Fruit fly (Drosophila melanogaster): Measurements from ENCODE around the gene Elo68beta.

Gene Elo68beta

dm6 chr3L:11109454-11109853 is 8.0 kb upstream of the Elo68beta start, which contains the start of the genes CG34012 and emei (continued):
- TF ChIP-seq NfI (GFP tag; optimal IDR thresholded peaks at IDR 0.05) (no peak), Usf (GFP tag; optimal IDR thresholded peaks at IDR 0.05) (no peak), odd (GFP tag; optimal IDR thresholded peaks at IDR 0.05) (no peak), Myb (GFP tag; optimal IDR thresholded peaks at IDR 0.05) (peak; percentile 32), Pdp1 (GFP tag; optimal IDR thresholded peaks at IDR 0.05) (peak in 1 of 2 experiments; percentile 6), CG12769 (tag; optimal IDR thresholded peaks at IDR 0.05) (no peak), sna (GFP tag; IDR thresholded peaks at IDR 0.05; ENCODE audit: partially characterized antibody) (0 out of 2 replicates have a peak, but pooled peaks have one; percentile 30), pzg (GFP tag; optimal IDR thresholded peaks at IDR 0.05) (peak; percentile 43), CG4617 (GFP tag; optimal IDR thresholded peaks at IDR 0.05; ENCODE audit: borderline replicate concordance) (peak; percentile 6), bigmax (GFP tag; optimal IDR thresholded peaks at IDR 0.05) (peak; percentile 82), trem (tag; optimal IDR thresholded peaks at IDR 0.05) (peak; percentile 10), CG34422 (GFP tag; IDR thresholded peaks at IDR 0.05) (0 out of 3 replicates have a peak, but pooled peaks have one; percentile 37), fu2 (GFP tag; optimal IDR thresholded peaks at IDR 0.05) (no peak), chm (GFP tag; IDR thresholded peaks at IDR 0.05) (no peak), CG7271 (tag; optimal IDR thresholded peaks at IDR 0.05) (no peak)

- no peak for TF ChIP-seq CG7839 (tag; optimal IDR thresholded peaks at IDR 0.05)
- TF ChIP-seq psq (GFP tag; optimal IDR thresholded peaks at IDR 0.05) = no peak
- no peak for TF ChIP-seq CG5245 (GFP tag; optimal IDR thresholded peaks at IDR 0.05)
- TF ChIP-seq tna (GFP tag; IDR thresholded peaks at IDR 0.05; ENCODE audit: partially characterized antibody) = no peak
- no peak for TF ChIP-seq gsb (GFP tag; IDR thresholded peaks at IDR 0.05)
- TF ChIP-seq CG17361 (GFP tag; IDR thresholded peaks at IDR 0.05) = no peak
- no peak for TF ChIP-seq zfh2 (GFP tag; optimal IDR thresholded peaks at IDR 0.05)
- TF ChIP-seq CG15479 (GFP tag; optimal IDR thresholded peaks at IDR 0.05) = no peak
- no peak for TF ChIP-seq CG12219 (GFP tag; optimal IDR thresholded peaks at IDR 0.05)
Observed at dm6 chr3L:11107935-11108334, 6.4 kb upstream of the Elo68beta start, which contains the start of gene CG12522. Gene CG12522, plus strand, starts transcription at chr3L:11108235.

DNA sequence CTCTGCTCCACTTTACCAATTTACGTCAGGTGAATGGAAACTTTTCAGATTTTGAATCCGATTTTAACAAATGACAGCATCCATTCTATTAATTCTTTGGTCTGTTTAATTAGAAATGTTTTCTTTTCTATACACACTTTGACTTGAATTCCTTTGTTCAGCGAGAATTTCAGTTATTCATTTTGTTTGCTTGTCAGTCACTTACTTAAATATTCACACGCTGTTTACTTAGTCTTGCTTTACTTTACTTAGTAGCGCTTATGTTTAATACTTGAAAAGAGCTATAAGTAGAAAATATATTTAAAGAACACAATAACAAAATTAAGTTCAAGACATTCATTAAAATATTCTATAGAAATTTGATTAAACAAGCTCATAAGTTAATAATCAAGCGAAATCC is 5.9 kb upstream of the Elo68beta start, which contains the start of gene CG32073:
CG32073 (minus strand) TSS at position 151 of the 400 bp plus-strand sequence.
- peak; percentile 26 for TF ChIP-seq CG3407 (GFP tag; optimal IDR thresholded peaks at IDR 0.05)
- no peak for TF ChIP-seq CG17568 (GFP tag; optimal IDR thresholded peaks at IDR 0.05)
- TF ChIP-seq CG12155 (GFP tag; optimal IDR thresholded peaks at IDR 0.05) = no peak
- TF ChIP-seq sug (tag; optimal IDR thresholded peaks at IDR 0.05) = no peak
- TF ChIP-seq grau (tag; optimal IDR thresholded peaks at IDR 0.05) = no peak
- no peak for TF ChIP-seq pho (GFP tag; optimal IDR thresholded peaks at IDR 0.05)
- TF ChIP-seq CG16863 (GFP tag; optimal IDR thresholded peaks at IDR 0.05) = no peak
- peak; percentile 36 for TF ChIP-seq tap (tag; optimal IDR thresholded peaks at IDR 0.05)
- TF ChIP-seq Fer1 (GFP tag; optimal IDR thresholded peaks at IDR 0.05) = peak; percentile 56
- TF ChIP-seq seq (GFP tag; IDR thresholded peaks at IDR 0.05) = no peak
- TF ChIP-seq ash1 (GFP tag; optimal IDR thresholded peaks at IDR 0.05) = no peak
- no peak for TF ChIP-seq YL-1 (GFP tag; optimal IDR thresholded peaks at IDR 0.05)
- no peak for TF ChIP-seq CG11093 (GFP tag; IDR thresholded peaks at IDR 0.05)
- TF ChIP-seq CG14710 (tag; optimal IDR thresholded peaks at IDR 0.05) = peak; percentile 42
- no peak for TF ChIP-seq Usf (GFP tag; optimal IDR thresholded peaks at IDR 0.05)
- no peak for TF ChIP-seq Dref (GFP tag; IDR thresholded peaks at IDR 0.05)
- TF ChIP-seq Sox100B (GFP tag; optimal IDR thresholded peaks at IDR 0.05) = peak; percentile 66
- no peak for TF ChIP-seq CG12104 (GFP tag; optimal IDR thresholded peaks at IDR 0.05)
- no peak for TF ChIP-seq CG12942 (GFP tag; optimal IDR thresholded peaks at IDR 0.05)
- no peak for TF ChIP-seq CG7745 (tag; optimal IDR thresholded peaks at IDR 0.05)
- TF ChIP-seq HHEX (GFP tag; optimal IDR thresholded peaks at IDR 0.05) = peak; percentile 51
- TF ChIP-seq scrt (GFP tag; optimal IDR thresholded peaks at IDR 0.05) = no peak
- TF ChIP-seq CG17385 (GFP tag; optimal IDR thresholded peaks at IDR 0.05) = no peak
- TF ChIP-seq Bteb2 (GFP tag; optimal IDR thresholded peaks at IDR 0.05) = no peak
- TF ChIP-seq CG12299 (tag; optimal IDR thresholded peaks at IDR 0.05) = no peak
- TF ChIP-seq Mrtf (GFP tag; IDR thresholded peaks at IDR 0.05) = no peak
